Fruit fly (Drosophila melanogaster): ENCODE measurements around the gene CG17721.

DNA sequence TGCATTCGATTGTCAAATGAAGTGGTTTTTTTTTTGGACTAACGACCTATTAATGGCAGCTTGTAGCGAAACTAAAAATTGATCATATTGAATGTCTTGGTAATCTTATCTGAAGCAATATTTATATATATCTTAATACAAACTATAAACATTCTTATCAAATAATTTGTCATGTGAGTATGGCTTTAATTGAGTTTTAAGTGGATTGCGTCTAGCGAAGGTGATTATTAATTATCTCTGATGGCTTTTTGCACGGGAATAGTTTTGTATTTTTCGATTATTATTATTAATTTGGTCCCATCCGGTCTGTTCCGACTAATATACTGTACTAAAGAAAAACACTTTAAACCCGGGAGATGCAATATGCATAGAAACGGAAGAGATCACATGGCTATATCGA is 11.9 kb downstream of the CG17721 start:
- no peak for TF ChIP-seq Sox100B (GFP tag; optimal IDR thresholded peaks at IDR 0.05)
- no peak for TF ChIP-seq wor (GFP tag; IDR thresholded peaks at IDR 0.05)
- TF ChIP-seq da (GFP tag; optimal IDR thresholded peaks at IDR 0.05), result no peak
- TF ChIP-seq kah (GFP tag; optimal IDR thresholded peaks at IDR 0.05), result no peak
- TF ChIP-seq nerfin-2 (GFP tag; IDR thresholded peaks at IDR 0.05; ENCODE audit: partially characterized antibody), result no peak
- TF ChIP-seq tap (tag; optimal IDR thresholded peaks at IDR 0.05), result no peak
- no peak for TF ChIP-seq CG6854 (GFP tag; optimal IDR thresholded peaks at IDR 0.05)
- no peak for TF ChIP-seq Scr (GFP tag; IDR thresholded peaks at IDR 0.05; ENCODE audit: partially characterized antibody)
- no peak for TF ChIP-seq Lpt (GFP tag; optimal IDR thresholded peaks at IDR 0.05)
- TF ChIP-seq repo (GFP tag; optimal IDR thresholded peaks at IDR 0.05), result no peak
